Worm (Caenorhabditis elegans) whole organism, L4 larva: ENCODE measurements around the gene H02F09.3.

Source experiments
- nhr-102 ChIP-seq: sonication (generic microtip); optimal IDR thresholded peaks from 2 replicates; lab custom pipeline; 2016; ENCODE audit warnings: mild to moderate bottlenecking, missing genetic modification characterization, moderate library complexity, missing compliant biosample characterization
- nhr-111 ChIP-seq: fragments of 200-800 bp; sonication (Bioruptor generic); optimal IDR thresholded peaks from 2 replicates; lab custom pipeline; 2018; ENCODE audit warnings: mild to moderate bottlenecking, missing genetic modification characterization, missing compliant biosample characterization
- pqm-1 ChIP-seq: sonication (generic microtip); optimal IDR thresholded peaks from 2 replicates; lab custom pipeline; 2017; ENCODE audit warnings: missing biosample characterization, missing genetic modification characterization
- sdz-12 ChIP-seq: fragments of 200-800 bp; sonication (Bioruptor generic); optimal IDR thresholded peaks from 2 replicates; lab custom pipeline; 2018; ENCODE audit warnings: mild to moderate bottlenecking, missing genetic modification characterization, missing compliant biosample characterization

ce11 chrX:1589962-1590361 lies 21.5 kb downstream of the H02F09.3 start:
- TF ChIP-seq pqm-1 (tag; lab: Kevin White, UChicago) = no peak
- no peak for TF ChIP-seq sdz-12 (GFP tag; lab: Kevin White, UChicago)
- no peak for TF ChIP-seq nhr-102 (tag; lab: Kevin White, UChicago)
- TF ChIP-seq nhr-111 = no peak
